Worm (Caenorhabditis elegans): Measurements from ENCODE around the gene chil-6.

ce11 chrII:9904459-9904858, 46.8 kb upstream of the chil-6 start:
- TF ChIP-seq ama-1 (optimal IDR thresholded peaks at IDR 0.05) (no peak), flt-1 (GFP tag; IDR thresholded peaks at IDR 0.05) (no peak), aly-1 (tag; optimal IDR thresholded peaks at IDR 0.05) (no peak), tbx-37 (GFP tag; conservative IDR thresholded peaks at IDR 0.05) (no peak), B0310.2 (tag; optimal IDR thresholded peaks at IDR 0.05) (no peak), ets-7 (tag; optimal IDR thresholded peaks at IDR 0.05) (no peak), ceh-13 (GFP tag; optimal IDR thresholded peaks at IDR 0.05) (no peak), ceh-36 (tag; optimal IDR thresholded peaks at IDR 0.05) (no peak), sea-1 (GFP tag; conservative IDR thresholded peaks at IDR 0.05) (no peak), F13C5.2 (tag; optimal IDR thresholded peaks at IDR 0.05) (no peak), hnd-1 (tag; optimal IDR thresholded peaks at IDR 0.05) (no peak), tbx-11 (GFP tag; IDR thresholded peaks at IDR 0.05) (no peak), hmbx-1 (tag; optimal IDR thresholded peaks at IDR 0.05) (no peak)
